Worm (Caenorhabditis elegans) whole organism, L3 larva: Measurements from ENCODE around the gene F40A3.2.

Source experiments
- ZK546.5 ChIP-seq: sonication (generic microtip); optimal IDR thresholded peaks from 2 replicates; lab custom pipeline; 2017; ENCODE audit warnings: missing biosample characterization, missing genetic modification characterization
- aly-2 ChIP-seq: fragments of 150-350 bp; optimal IDR thresholded peaks from 2 replicates; lab custom pipeline; 2014; ENCODE audit warnings: missing biosample characterization, missing genetic modification characterization
- ama-1 ChIP-seq: fragments of 150-350 bp; optimal IDR thresholded peaks from 2 replicates; lab custom pipeline; 2018
- ceh-28 ChIP-seq: fragments of 150-350 bp; optimal IDR thresholded peaks from 2 replicates; lab custom pipeline; 2014; ENCODE audit warnings: missing biosample characterization, missing genetic modification reagents, missing genetic modification characterization
- ceh-9 ChIP-seq: sonication (generic microtip); optimal IDR thresholded peaks from 2 replicates; lab custom pipeline; 2018; ENCODE audit warnings: missing biosample characterization, missing genetic modification characterization
- daf-12 ChIP-seq: fragments of 150-350 bp; optimal IDR thresholded peaks from 2 replicates; lab custom pipeline; 2014; ENCODE audit warnings: missing biosample characterization, missing genetic modification reagents, missing genetic modification characterization
- egl-5 ChIP-seq: fragments of 150-350 bp; optimal IDR thresholded peaks from 2 replicates; lab custom pipeline; 2017; ENCODE audit warnings: missing biosample characterization, missing genetic modification reagents, missing genetic modification characterization, inconsistent platforms
- eor-1 ChIP-seq, 2 experiments: fragments of 150-350 bp; optimal IDR thresholded peaks; 2 replicates each; lab custom pipeline; 2014 to 2018; ENCODE audit warnings: missing biosample characterization in 2 of 2, missing genetic modification characterization in 2 of 2
- fkh-10 ChIP-seq: sonication (generic microtip); optimal IDR thresholded peaks from 2 replicates; lab custom pipeline; 2017; ENCODE audit warnings: missing biosample characterization, missing genetic modification reagents, missing genetic modification characterization
- fos-1 ChIP-seq: fragments of 150-350 bp; optimal IDR thresholded peaks from 2 replicates; lab custom pipeline; 2014; ENCODE audit warnings: missing biosample characterization, missing genetic modification characterization
- hmg-11 ChIP-seq: sonication (generic microtip); optimal IDR thresholded peaks from 2 replicates; lab custom pipeline; 2016; ENCODE audit warnings: missing genetic modification characterization, missing compliant biosample characterization
- mdl-1 ChIP-seq: fragments of 150-350 bp; optimal IDR thresholded peaks from 2 replicates; lab custom pipeline; 2014; ENCODE audit warnings: missing biosample characterization, missing genetic modification characterization
- mml-1 ChIP-seq: fragments of 150-350 bp; sonication (generic microtip); optimal IDR thresholded peaks from 3 replicates; lab custom pipeline; 2014; ENCODE audit warnings: missing biosample characterization, missing genetic modification characterization
- nfya-1 ChIP-seq: sonication (generic microtip); optimal IDR thresholded peaks from 2 replicates; lab custom pipeline; 2017; ENCODE audit warnings: missing genetic modification characterization, mild to moderate bottlenecking, missing compliant biosample characterization, antibody characterized with exemption, moderate library complexity; ENCODE audit not compliant: insufficient read depth
- nhr-11 ChIP-seq: fragments of 150-350 bp; optimal IDR thresholded peaks from 2 replicates; lab custom pipeline; 2014; ENCODE audit warnings: missing biosample characterization, missing genetic modification characterization
- nhr-23 ChIP-seq: fragments of 150-350 bp; optimal IDR thresholded peaks from 2 replicates; lab custom pipeline; 2014; ENCODE audit warnings: missing biosample characterization, missing genetic modification reagents, missing genetic modification characterization
- nhr-237 ChIP-seq: fragments of 150-350 bp; optimal IDR thresholded peaks from 2 replicates; lab custom pipeline; 2014; ENCODE audit warnings: missing biosample characterization, missing genetic modification characterization
- nhr-28 ChIP-seq: fragments of 150-350 bp; optimal IDR thresholded peaks from 2 replicates; lab custom pipeline; 2014; ENCODE audit warnings: missing biosample characterization, missing genetic modification characterization
- nhr-67 ChIP-seq: fragments of 150-350 bp; optimal IDR thresholded peaks from 2 replicates; lab custom pipeline; 2014; ENCODE audit warnings: missing biosample characterization, missing genetic modification characterization
- nhr-77 ChIP-seq: fragments of 150-350 bp; optimal IDR thresholded peaks from 2 replicates; lab custom pipeline; 2014; ENCODE audit warnings: missing biosample characterization, missing genetic modification characterization
- pha-4 ChIP-seq: fragments of 150-350 bp; optimal IDR thresholded peaks from 2 replicates; lab custom pipeline; 2014; ENCODE audit warnings: missing biosample characterization, missing genetic modification reagents, missing genetic modification characterization
- snpc-4 ChIP-seq: fragments of 150-350 bp; optimal IDR thresholded peaks from 2 replicates; lab custom pipeline; 2014; ENCODE audit warnings: missing biosample characterization, missing genetic modification characterization
- tbx-2 ChIP-seq: sonication (generic microtip); optimal IDR thresholded peaks from 2 replicates; lab custom pipeline; 2016; ENCODE audit warnings: mild to moderate bottlenecking, missing genetic modification characterization, missing compliant biosample characterization
- ztf-11 ChIP-seq: fragments of 150-350 bp; optimal IDR thresholded peaks from 2 replicates; lab custom pipeline; 2014; ENCODE audit warnings: missing biosample characterization, missing genetic modification characterization

F40A3.2 gene

DNA sequence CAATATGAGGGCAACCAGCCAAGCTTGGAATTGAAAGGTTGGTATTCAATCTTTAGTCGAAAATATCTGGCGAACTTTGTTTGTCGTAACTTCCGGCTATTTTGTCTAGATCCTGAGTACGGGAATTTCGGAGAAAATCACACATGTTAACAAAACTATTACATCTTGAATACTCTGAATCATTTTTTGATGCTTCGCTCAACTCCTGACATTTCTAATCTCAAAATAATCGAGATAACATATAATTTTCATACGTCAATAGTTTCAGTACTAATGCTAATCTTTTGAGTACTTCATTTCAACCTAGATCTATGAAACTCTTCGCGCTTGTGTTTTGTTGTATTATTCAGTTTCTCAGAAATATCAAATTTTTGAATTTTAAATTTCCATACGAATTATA, 22.5 kb downstream of the F40A3.2 start:
- TF ChIP-seq ZK546.5 (tag; lab: Kevin White, UChicago): no peak
- no peak for TF ChIP-seq aly-2 (tag; lab: Kevin White, UChicago)
- no peak for TF ChIP-seq egl-5 (tag; lab: Kevin White, UChicago)
- no peak for TF ChIP-seq hmg-11 (tag; lab: Kevin White, UChicago)
- no peak for TF ChIP-seq mdl-1 (tag; lab: Kevin White, UChicago)
- no peak for TF ChIP-seq nhr-237 (tag; lab: Kevin White, UChicago)

ce11 chrV:7904389-7904788, 25.7 kb downstream of the F40A3.2 start:
- TF ChIP-seq nhr-237 (tag; lab: Kevin White, UChicago) (no peak), fkh-10 (GFP tag; lab: Kevin White, UChicago) (peak; percentile 19)
- TF ChIP-seq, all 47 proteins: peak for 1

- TF ChIP-seq fkh-10 (GFP tag; lab: Kevin White, UChicago) (peak; percentile 1), ama-1 (lab: Kevin White, UChicago) (no peak)
- TF ChIP-seq, all 47 proteins: peak for 1
Observed at ce11 chrV:7908431-7908830, 29.7 kb downstream of the F40A3.2 start.

DNA sequence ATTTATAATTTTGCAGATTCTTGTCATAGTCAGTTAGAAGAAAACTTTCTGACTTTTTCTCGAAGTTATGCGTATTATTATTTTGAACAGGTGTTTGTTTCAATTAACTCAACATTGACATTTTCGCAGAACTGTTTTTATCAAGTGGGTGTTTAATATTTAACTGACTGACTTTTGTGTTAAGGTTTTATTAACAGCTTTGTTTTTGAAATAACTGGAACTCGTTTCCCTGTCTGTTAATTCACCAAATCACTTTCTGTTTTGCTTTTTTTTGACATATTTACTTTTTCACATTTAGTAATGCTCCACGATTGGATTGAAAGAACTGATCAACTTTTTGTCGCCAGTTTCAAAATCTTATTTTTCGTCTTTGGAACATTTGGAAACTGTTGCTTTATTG, 46.8 kb downstream of the F40A3.2 start, which contains the start of gene srsx-7:
TSS of gene srsx-7 (plus strand) at position 301 of the 400 bp plus-strand sequence.
- TF ChIP-seq ama-1 (lab: Kevin White, UChicago) (no peak), pha-4 (tag; lab: Kevin White, UChicago) (no peak), tbx-2 (tag; lab: Kevin White, UChicago) (no peak)

DNA sequence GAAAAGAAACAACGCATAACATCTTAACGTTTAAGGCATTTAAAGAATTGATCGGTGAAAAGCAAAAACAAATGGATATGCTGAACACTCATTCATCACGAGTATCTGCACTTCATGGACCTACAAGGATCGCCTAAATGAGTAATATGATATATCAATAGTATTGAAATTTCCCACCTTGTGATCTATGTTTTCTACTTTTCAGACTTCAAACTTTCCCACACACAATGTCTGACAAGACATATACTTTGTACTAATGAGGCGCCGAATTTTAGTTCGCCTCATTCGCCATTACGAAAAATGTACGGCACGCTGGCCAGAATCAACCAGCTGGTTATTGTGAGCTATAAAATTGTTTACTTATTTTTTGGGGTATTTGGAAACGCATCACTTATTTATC, 48.1 kb downstream of the F40A3.2 start, which contains the start of gene srsx-6:
TSS of gene srsx-6 (plus strand) at position 301 of the 400 bp plus-strand sequence.
- TF ChIP-seq eor-1 (tag; optimal IDR thresholded peaks at IDR 0.05; lab: Kevin White, UChicago) (no peak), tbx-2 (tag; lab: Kevin White, UChicago) (no peak), hmg-11 (tag; lab: Kevin White, UChicago) (no peak), nhr-11 (no peak)

DNA sequence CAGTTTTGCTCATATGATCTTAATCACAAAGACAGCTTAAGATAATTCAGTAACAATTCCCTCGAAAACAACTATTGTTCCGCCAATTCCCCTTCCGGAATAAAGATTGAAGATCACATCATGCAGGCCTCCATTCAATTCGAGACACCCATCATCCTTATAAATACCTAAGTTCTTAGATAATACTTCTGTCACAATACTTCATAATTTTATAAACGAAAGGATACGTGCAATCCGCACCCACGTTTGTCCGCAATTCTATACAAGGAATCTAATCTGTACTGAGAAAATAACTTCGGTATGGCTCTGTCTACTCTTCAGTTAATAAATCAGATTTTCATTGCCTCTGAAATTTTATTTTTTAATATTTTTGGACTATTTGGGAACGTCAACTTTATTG, 49.9 kb downstream of the F40A3.2 start, which contains the start of gene srsx-5:
TSS of gene srsx-5 (plus strand) at position 301 of the 400 bp plus-strand sequence.
- TF ChIP-seq nhr-67 (no peak), nhr-77 (tag; lab: Kevin White, UChicago) (no peak), mml-1 (no peak), nhr-23 (tag; lab: Kevin White, UChicago) (no peak), nfya-1 (tag; lab: Kevin White, UChicago) (no peak), fos-1 (tag; lab: Kevin White, UChicago) (no peak), daf-12 (tag; lab: Kevin White, UChicago) (no peak), nhr-11 (no peak), eor-1 (tag; optimal IDR thresholded peaks at IDR 0.05; lab: Kevin White, UChicago) (no peak), snpc-4 (no peak), nhr-28 (tag; lab: Kevin White, UChicago) (no peak), mdl-1 (tag; lab: Kevin White, UChicago) (no peak), ceh-9 (no peak), ceh-28 (tag; lab: Kevin White, UChicago) (no peak), ztf-11 (tag; lab: Kevin White, UChicago) (no peak)
